Worm (Caenorhabditis elegans): ENCODE results near the gene T12A2.21.

DNA sequence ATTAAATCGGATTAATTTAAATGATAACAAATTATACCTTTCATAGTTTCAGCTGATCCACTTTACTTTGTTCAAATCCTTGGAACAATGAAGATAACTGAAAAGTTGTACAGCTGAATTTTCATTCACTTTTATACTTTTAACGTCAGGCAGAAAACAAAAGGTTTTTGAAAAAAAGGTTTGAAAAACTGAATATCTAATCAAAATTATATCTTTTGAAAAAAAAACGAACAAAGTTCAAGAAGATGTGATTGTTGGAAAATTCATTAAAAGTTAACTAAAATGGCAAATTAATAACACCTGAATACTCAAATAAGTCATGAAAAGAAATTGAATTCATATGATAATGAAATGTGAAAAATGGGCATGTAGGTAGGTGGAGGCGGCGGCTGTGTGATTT lies at the start of gene T12A2.21:
- no peak for TF ChIP-seq R02D3.7 (tag; optimal IDR thresholded peaks at IDR 0.05)
- no peak for TF ChIP-seq elt-3 (tag; optimal IDR thresholded peaks at IDR 0.05)
- TF ChIP-seq jun-1 (tag; optimal IDR thresholded peaks at IDR 0.05) = no peak
- no peak for TF ChIP-seq mdl-1 (tag; optimal IDR thresholded peaks at IDR 0.05)
- TF ChIP-seq pqm-1 (tag; optimal IDR thresholded peaks at IDR 0.05) = no peak
- no peak for TF ChIP-seq skn-1 (tag; optimal IDR thresholded peaks at IDR 0.05)
